Fruit fly (Drosophila melanogaster): ENCODE measurements around the gene Clp.
A peak's percentile ranks its signal among the peaks of the same experiment; 100 is the strongest.

Gene Clp

dm6 chr2L:852647-853111 is 32.9 kb downstream of the Clp start, which contains the start of the genes CG4291 and kraken (continued):
- TF ChIP-seq vnd (GFP tag; IDR thresholded peaks at IDR 0.05; ENCODE audit: partially characterized antibody) (no peak), pho (GFP tag; optimal IDR thresholded peaks at IDR 0.05) (peak; percentile 59), chn (GFP tag; optimal IDR thresholded peaks at IDR 0.05) (peak; percentile 67), Elba2 (GFP tag; optimal IDR thresholded peaks at IDR 0.05) (no peak), CG16813 (GFP tag; IDR thresholded peaks at IDR 0.05; ENCODE audit: partially characterized antibody) (peak; percentile 44; the same call in 2 of the 3 replicates), CG4360 (GFP tag; IDR thresholded peaks at IDR 0.05) (peak; percentile 55), nmo (GFP tag; optimal IDR thresholded peaks at IDR 0.05) (peak; percentile 40), lov (optimal IDR thresholded peaks at IDR 0.05) (no peak), lov (GFP tag; IDR thresholded peaks at IDR 0.05) (0 out of 3 replicates have a peak, but pooled peaks have one; percentile 60), HHEX (GFP tag; optimal IDR thresholded peaks at IDR 0.05) (peak; percentile 39), CG17186 (GFP tag; optimal IDR thresholded peaks at IDR 0.05) (peak; percentile 62), CG8924 (tag; optimal IDR thresholded peaks at IDR 0.05) (peak; percentile 65), org-1 (GFP tag; optimal IDR thresholded peaks at IDR 0.05) (peak; percentile 20), CkIIα-i1 (GFP tag; IDR thresholded peaks at IDR 0.05) (no peak), Fer2 (tag; optimal IDR thresholded peaks at IDR 0.05) (peak; percentile 13), ara (GFP tag; IDR thresholded peaks at IDR 0.05) (peak; percentile 63; the same call in 1 of the 2 replicates), CG12744 (GFP tag; optimal IDR thresholded peaks at IDR 0.05) (peak; percentile 43), CG31224 (GFP tag; IDR thresholded peaks at IDR 0.05) (peak; percentile 40), CG14710 (tag; optimal IDR thresholded peaks at IDR 0.05) (peak; percentile 50), CG8089 (GFP tag; optimal IDR thresholded peaks at IDR 0.05) (peak; percentile 51), B-H1 (GFP tag; IDR thresholded peaks at IDR 0.05) (no peak; the same call in 2 of the 3 replicates), CG17912 (GFP tag; optimal IDR thresholded peaks at IDR 0.05) (peak; percentile 58), pita (GFP tag; optimal IDR thresholded peaks at IDR 0.05) (no peak), Ravus (GFP tag; IDR thresholded peaks at IDR 0.05) (no peak), CG3847 (GFP tag; IDR thresholded peaks at IDR 0.05) (peak; percentile 77), Abd-B (GFP tag; optimal IDR thresholded peaks at IDR 0.05) (no peak), Hmr (GFP tag; optimal IDR thresholded peaks at IDR 0.05) (peak; percentile 72), zen2 (GFP tag; IDR thresholded peaks at IDR 0.05; ENCODE audit: partially characterized antibody) (no peak), Antp (GFP tag; optimal IDR thresholded peaks at IDR 0.05) (peak; percentile 74), Trl (optimal IDR thresholded peaks at IDR 0.05) (no peak), Trl (GFP tag; optimal IDR thresholded peaks at IDR 0.05) (peak; percentile 47), CG10274 (GFP tag; optimal IDR thresholded peaks at IDR 0.05) (no peak), jumu (GFP tag; optimal IDR thresholded peaks at IDR 0.05) (no peak), CG17829 (tag; optimal IDR thresholded peaks at IDR 0.05) (peak; percentile 70), Jarid2 (GFP tag; optimal IDR thresholded peaks at IDR 0.05) (peak; percentile 88), bowl (GFP tag; IDR thresholded peaks at IDR 0.05) (no peak), Atf6 (GFP tag; IDR thresholded peaks at IDR 0.05) (peak; percentile 49; the same call in 1 of the 2 replicates), BEAF-32 (GFP tag; optimal IDR thresholded peaks at IDR 0.05) (peak; percentile 43), corto (GFP tag; optimal IDR thresholded peaks at IDR 0.05) (no peak), cwo (GFP tag; optimal IDR thresholded peaks at IDR 0.05) (peak; percentile 54), CG10366 (GFP tag; IDR thresholded peaks at IDR 0.05) (peak; percentile 46), da (GFP tag; optimal IDR thresholded peaks at IDR 0.05) (no peak), tna (GFP tag; IDR thresholded peaks at IDR 0.05; ENCODE audit: partially characterized antibody) (no peak), ro (GFP tag; IDR thresholded peaks at IDR 0.05) (no peak), CG8290 (GFP tag; optimal IDR thresholded peaks at IDR 0.05) (no peak), CG8290 (tag; optimal IDR thresholded peaks at IDR 0.05) (peak in 1 of 2 experiments; percentile 95), CG14014 (GFP tag; IDR thresholded peaks at IDR 0.05) (peak; percentile 61; the same call in 1 of the 2 replicates), CG16779 (GFP tag; IDR thresholded peaks at IDR 0.05) (peak; percentile 74), CG17359 (tag; optimal IDR thresholded peaks at IDR 0.05) (peak; percentile 24), h (optimal IDR thresholded peaks at IDR 0.05) (no peak), CG6689 (GFP tag; IDR thresholded peaks at IDR 0.05) (peak; percentile 22; the same call in 1 of the 2 replicates), mirr (GFP tag; optimal IDR thresholded peaks at IDR 0.05) (peak; percentile 72)
